Worm (Caenorhabditis elegans) whole organism, late embryonic: ENCODE data around the gene vab-1.

Experiments
- C08G9.2 ChIP-seq: sonication (generic microtip); optimal IDR thresholded peaks from 2 replicates; lab custom pipeline; 2016; ENCODE audit warnings: mild to moderate bottlenecking, missing genetic modification characterization, moderate library complexity, missing compliant biosample characterization
- F13H6.1 ChIP-seq: sonication (generic microtip); optimal IDR thresholded peaks from 2 replicates; lab custom pipeline; 2016; ENCODE audit warnings: missing genetic modification characterization, missing compliant biosample characterization
- K09A11.1 ChIP-seq: sonication (generic microtip); optimal IDR thresholded peaks from 2 replicates; lab custom pipeline; 2017; ENCODE audit warnings: antibody characterized with exemption, mild to moderate bottlenecking, missing genetic modification characterization, missing compliant biosample characterization; ENCODE audit not compliant: insufficient read depth
- T23F11.4 ChIP-seq: fragments of 200-800 bp; sonication (Bioruptor generic); optimal IDR thresholded peaks from 2 replicates; lab custom pipeline; 2018; ENCODE audit warnings: mild to moderate bottlenecking, missing genetic modification characterization, missing compliant biosample characterization
- ahr-1 ChIP-seq: sonication (generic microtip); optimal IDR thresholded peaks from 2 replicates; lab custom pipeline; 2016; ENCODE audit warnings: missing genetic modification characterization, missing compliant biosample characterization
- ceh-14 ChIP-seq: sonication (generic microtip); optimal IDR thresholded peaks from 2 replicates; lab custom pipeline; 2016; ENCODE audit warnings: missing genotype, missing genetic modification characterization, missing compliant biosample characterization
- ceh-18 ChIP-seq: sonication (generic microtip); optimal IDR thresholded peaks from 2 replicates; lab custom pipeline; 2016; ENCODE audit warnings: missing genetic modification characterization, missing compliant biosample characterization
- ceh-2 ChIP-seq: sonication (generic microtip); optimal IDR thresholded peaks from 2 replicates; lab custom pipeline; 2016; ENCODE audit warnings: missing genotype, missing genetic modification characterization, missing compliant biosample characterization
- ceh-24 ChIP-seq: sonication (generic microtip); optimal IDR thresholded peaks from 2 replicates; lab custom pipeline; 2016; ENCODE audit warnings: mild to moderate bottlenecking, missing genetic modification characterization, missing compliant biosample characterization
- ceh-34 ChIP-seq: sonication (generic microtip); optimal IDR thresholded peaks from 2 replicates; lab custom pipeline; 2016; ENCODE audit warnings: mild to moderate bottlenecking, missing genetic modification characterization, missing compliant biosample characterization
- ceh-45 ChIP-seq: fragments of 200-800 bp; sonication (Bioruptor generic); IDR thresholded peaks from 2 replicates; pipeline ENCODE4 v1.3.6; 2022; ENCODE audit warnings: missing genetic modification reagents, missing genetic modification characterization, missing compliant biosample characterization
- ceh-48 ChIP-seq: sonication (generic microtip); optimal IDR thresholded peaks from 2 replicates; lab custom pipeline; 2016; ENCODE audit warnings: missing genetic modification characterization, inconsistent platforms, missing compliant biosample characterization
- ceh-6 ChIP-seq: fragments of 200-800 bp; sonication (Bioruptor generic); optimal IDR thresholded peaks from 2 replicates; lab custom pipeline; 2018; ENCODE audit warnings: mild to moderate bottlenecking, missing genetic modification characterization, missing compliant biosample characterization
- che-1 ChIP-seq: sonication (generic microtip); optimal IDR thresholded peaks from 2 replicates; lab custom pipeline; 2016; ENCODE audit warnings: mild to moderate bottlenecking, missing genetic modification characterization, missing compliant biosample characterization
- dmd-4 ChIP-seq: sonication (generic microtip); optimal IDR thresholded peaks from 2 replicates; lab custom pipeline; 2016; ENCODE audit warnings: borderline replicate concordance, missing genetic modification characterization, missing compliant biosample characterization
- elt-2 ChIP-seq: sonication (generic microtip); optimal IDR thresholded peaks from 2 replicates; lab custom pipeline; 2016; ENCODE audit warnings: missing genetic modification reagents, missing genetic modification characterization, missing compliant biosample characterization
- ets-4 ChIP-seq: sonication (generic microtip); optimal IDR thresholded peaks from 2 replicates; lab custom pipeline; 2016; ENCODE audit warnings: missing genetic modification characterization, missing compliant biosample characterization
- fkh-10 ChIP-seq: fragments of 150-350 bp; optimal IDR thresholded peaks from 2 replicates; lab custom pipeline; 2014; ENCODE audit warnings: missing biosample characterization, missing genetic modification reagents, missing genetic modification characterization
- fkh-6 ChIP-seq: sonication (generic microtip); optimal IDR thresholded peaks from 2 replicates; lab custom pipeline; 2016; ENCODE audit warnings: missing genetic modification characterization, missing compliant biosample characterization
- gmeb-2 ChIP-seq: sonication (generic microtip); optimal IDR thresholded peaks from 2 replicates; lab custom pipeline; 2016; ENCODE audit warnings: missing genetic modification characterization, inconsistent platforms, missing compliant biosample characterization
- hlh-13 ChIP-seq: fragments of 200-800 bp; sonication (Bioruptor generic); optimal IDR thresholded peaks from 2 replicates; lab custom pipeline; 2018; ENCODE audit warnings: mild to moderate bottlenecking, missing genetic modification characterization, missing compliant biosample characterization
- hlh-30 ChIP-seq: sonication (generic microtip); optimal IDR thresholded peaks from 2 replicates; lab custom pipeline; 2017; ENCODE audit warnings: antibody characterized with exemption, missing genetic modification characterization, missing compliant biosample characterization; ENCODE audit not compliant: insufficient read depth
- hlh-6 ChIP-seq: sonication (generic microtip); optimal IDR thresholded peaks from 2 replicates; lab custom pipeline; 2016; ENCODE audit warnings: missing genotype, missing genetic modification characterization, missing compliant biosample characterization
- hlh-8 ChIP-seq: sonication (generic microtip); optimal IDR thresholded peaks from 2 replicates; lab custom pipeline; 2016; ENCODE audit warnings: missing genotype, missing genetic modification characterization, missing compliant biosample characterization
- lim-6 ChIP-seq: sonication (generic microtip); optimal IDR thresholded peaks from 2 replicates; lab custom pipeline; 2016; ENCODE audit warnings: missing genetic modification characterization, missing compliant biosample characterization
- madf-2 ChIP-seq: sonication (generic microtip); optimal IDR thresholded peaks from 2 replicates; lab custom pipeline; 2017; ENCODE audit warnings: missing genetic modification characterization, missing compliant biosample characterization
- nfya-1 ChIP-seq: sonication (generic microtip); optimal IDR thresholded peaks from 2 replicates; lab custom pipeline; 2017; ENCODE audit warnings: missing genetic modification characterization, mild to moderate bottlenecking, missing compliant biosample characterization, antibody characterized with exemption, moderate library complexity
- nhr-11 ChIP-seq: fragments of 150-350 bp; optimal IDR thresholded peaks from 2 replicates; lab custom pipeline; 2014; ENCODE audit warnings: missing biosample characterization, missing genetic modification characterization
- nhr-232 ChIP-seq: sonication (generic microtip); optimal IDR thresholded peaks from 2 replicates; lab custom pipeline; 2016; ENCODE audit warnings: missing genetic modification characterization, missing compliant biosample characterization
- npax-4 ChIP-seq: sonication (generic microtip); optimal IDR thresholded peaks from 2 replicates; lab custom pipeline; 2016; ENCODE audit warnings: missing genetic modification characterization, missing compliant biosample characterization
- pag-3 ChIP-seq: sonication (generic microtip); optimal IDR thresholded peaks from 2 replicates; lab custom pipeline; 2016; ENCODE audit warnings: missing compliant biosample characterization, missing genetic modification characterization, borderline replicate concordance
- pax-1 ChIP-seq: fragments of 150-350 bp; optimal IDR thresholded peaks from 2 replicates; lab custom pipeline; 2014; ENCODE audit warnings: missing biosample characterization, missing genetic modification characterization
- pha-2 ChIP-seq: sonication (generic microtip); optimal IDR thresholded peaks from 2 replicates; lab custom pipeline; 2017; ENCODE audit warnings: mild to moderate bottlenecking, missing genetic modification characterization, missing compliant biosample characterization
- pqm-1 ChIP-seq: sonication (generic microtip); optimal IDR thresholded peaks from 2 replicates; lab custom pipeline; 2016; ENCODE audit warnings: missing genetic modification characterization, missing compliant biosample characterization
- pros-1 ChIP-seq: fragments of 150-350 bp; optimal IDR thresholded peaks from 2 replicates; lab custom pipeline; 2014; ENCODE audit warnings: missing biosample characterization, missing genetic modification reagents, missing genetic modification characterization
- rnt-1 ChIP-seq: sonication (generic microtip); optimal IDR thresholded peaks from 2 replicates; lab custom pipeline; 2016; ENCODE audit warnings: missing genetic modification characterization, missing compliant biosample characterization
- sdc-2 ChIP-seq: sonication (generic microtip); optimal IDR thresholded peaks from 2 replicates; lab custom pipeline; 2016; ENCODE audit warnings: missing genotype, missing genetic modification characterization, missing compliant biosample characterization
- sox-2 ChIP-seq: fragments of 200-800 bp; sonication (Bioruptor generic); IDR thresholded peaks from 2 replicates; pipeline ENCODE4 v1.3.6; 2022; ENCODE audit warnings: missing genetic modification reagents, missing genetic modification characterization, missing compliant biosample characterization
- syd-9 ChIP-seq: sonication (generic microtip); optimal IDR thresholded peaks from 2 replicates; lab custom pipeline; 2016; ENCODE audit warnings: mild to moderate bottlenecking, missing genetic modification characterization, moderate library complexity, missing compliant biosample characterization
- tbx-2 ChIP-seq: sonication (generic microtip); optimal IDR thresholded peaks from 2 replicates; lab custom pipeline; 2016; ENCODE audit warnings: missing genetic modification characterization, missing compliant biosample characterization
- ttx-3 ChIP-seq: sonication (generic microtip); optimal IDR thresholded peaks from 2 replicates; lab custom pipeline; 2016; ENCODE audit warnings: missing genetic modification reagents, missing genetic modification characterization, missing compliant biosample characterization
- unc-42 ChIP-seq: sonication (generic microtip); optimal IDR thresholded peaks from 2 replicates; lab custom pipeline; 2016; ENCODE audit warnings: missing genotype, missing genetic modification characterization, missing compliant biosample characterization
- ztf-16 ChIP-seq: sonication (generic microtip); optimal IDR thresholded peaks from 2 replicates; lab custom pipeline; 2017; ENCODE audit warnings: missing genetic modification characterization, missing compliant biosample characterization

The vab-1 gene

DNA sequence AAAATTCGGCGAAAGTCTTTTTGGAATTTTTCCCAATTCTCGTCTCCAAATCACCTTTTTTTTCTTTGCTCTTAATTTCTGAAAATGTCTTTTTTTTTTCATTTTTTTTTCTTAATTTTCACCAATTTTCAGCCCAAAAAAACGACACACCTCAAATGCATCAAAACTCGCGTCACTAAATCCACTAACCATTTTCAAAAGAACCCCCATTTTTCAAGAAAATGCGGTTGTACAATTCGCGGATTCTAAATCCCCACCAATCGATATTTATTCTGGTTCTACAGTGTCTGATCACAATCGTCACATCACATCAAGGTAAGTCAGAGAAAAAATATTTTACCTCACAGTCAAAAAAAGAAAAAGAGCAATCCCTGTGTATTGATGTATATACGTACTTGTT is at the start of gene vab-1:
Gene vab-1 (plus strand): TSS at position 133 of the 400 bp plus-strand sequence.
- no peak for TF ChIP-seq pros-1 (tag; lab: Kevin White, UChicago)
- no peak for TF ChIP-seq fkh-6
- TF ChIP-seq ztf-16 (tag; lab: Kevin White, UChicago), result no peak
- TF ChIP-seq hlh-6 (tag; lab: Kevin White, UChicago), result no peak
- TF ChIP-seq pag-3, result no peak
- TF ChIP-seq T23F11.4, result no peak
- TF ChIP-seq ahr-1, result no peak
- TF ChIP-seq ceh-24 (tag; lab: Kevin White, UChicago), result no peak
- TF ChIP-seq che-1 (tag; lab: Kevin White, UChicago), result no peak
- no peak for TF ChIP-seq sox-2 (GFP tag; lab: Robert Waterston, UW)
- no peak for TF ChIP-seq ceh-2 (tag; lab: Kevin White, UChicago)
- no peak for TF ChIP-seq K09A11.1
- no peak for TF ChIP-seq ceh-6 (GFP tag; lab: Kevin White, UChicago)
- TF ChIP-seq nhr-11 (tag; lab: Kevin White, UChicago), result no peak
- no peak for TF ChIP-seq ceh-45 (GFP tag; lab: Robert Waterston, UW)
- TF ChIP-seq elt-2 (tag; lab: Kevin White, UChicago), result no peak
- no peak for TF ChIP-seq ceh-18 (tag; lab: Kevin White, UChicago)
- TF ChIP-seq sdc-2 (tag; lab: Kevin White, UChicago), result no peak
- TF ChIP-seq ceh-14, result no peak

DNA sequence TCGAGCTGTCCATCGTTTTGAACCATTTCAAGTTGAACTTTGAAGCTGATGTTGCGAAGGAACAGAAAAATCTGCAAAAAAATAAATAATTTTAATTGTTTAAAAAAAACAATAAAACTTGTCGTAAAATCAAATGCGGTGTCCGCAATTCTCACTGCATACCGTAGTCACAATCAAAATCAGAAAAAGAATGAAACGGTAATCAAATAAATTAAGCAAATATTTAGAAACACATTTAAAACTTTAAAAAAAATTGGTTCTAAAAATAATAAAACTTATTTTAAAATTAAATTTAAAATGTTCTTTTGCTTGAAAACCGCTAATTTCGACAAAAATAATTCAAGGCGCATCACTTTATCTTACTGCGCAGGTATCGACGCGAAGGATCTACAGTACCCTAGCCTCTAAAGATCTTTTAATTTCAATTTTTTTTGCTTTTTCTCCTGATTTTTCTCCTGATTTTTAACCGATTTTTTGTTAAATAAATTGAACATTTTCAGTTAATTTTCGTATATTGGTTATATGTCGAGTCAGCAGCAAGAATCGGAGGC is 48.6 kb upstream of the vab-1 start, which contains the start of the genes B0304.4 and B0304.2:
Gene B0304.4 (minus strand): TSS at position 101 of the 551 bp plus-strand sequence.
Gene B0304.2 (plus strand): TSS at position 501 of the 551 bp plus-strand sequence.
- TF ChIP-seq ceh-24 (tag; lab: Kevin White, UChicago) (no peak), nfya-1 (no peak), ttx-3 (tag; lab: Kevin White, UChicago) (no peak), syd-9 (no peak), tbx-2 (tag; lab: Kevin White, UChicago) (no peak), gmeb-2 (tag; lab: Kevin White, UChicago) (no peak)

DNA sequence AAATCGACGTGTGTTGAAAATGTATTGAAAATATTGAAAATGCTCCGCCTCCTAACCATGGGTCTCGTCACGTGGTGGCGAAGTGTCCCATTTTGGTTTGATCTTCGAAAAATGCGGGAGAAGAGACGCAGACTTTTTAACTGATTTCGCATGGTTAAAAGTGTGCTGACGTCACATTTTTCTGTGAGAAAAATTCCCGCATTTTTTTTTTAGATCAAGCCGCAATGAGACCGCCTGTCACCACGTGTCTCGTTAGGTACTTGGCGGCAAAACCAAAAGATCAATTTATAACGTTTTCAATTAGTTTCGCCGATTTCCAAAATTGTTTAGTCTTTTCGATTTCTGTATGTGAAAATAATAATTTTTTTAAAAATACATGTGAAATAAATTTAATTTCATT is 46.6 kb upstream of the vab-1 start:
- TF ChIP-seq che-1 (tag; lab: Kevin White, UChicago), result no peak
- no peak for TF ChIP-seq elt-2 (tag; lab: Kevin White, UChicago)
- no peak for TF ChIP-seq pag-3
- TF ChIP-seq pqm-1 (tag; lab: Kevin White, UChicago), result no peak
- TF ChIP-seq pax-1 (tag; lab: Kevin White, UChicago), result no peak
- no peak for TF ChIP-seq rnt-1 (tag; lab: Kevin White, UChicago)
- no peak for TF ChIP-seq ceh-24 (tag; lab: Kevin White, UChicago)
- no peak for TF ChIP-seq dmd-4 (tag; lab: Kevin White, UChicago)
- TF ChIP-seq madf-2 (tag; lab: Kevin White, UChicago), result no peak
- TF ChIP-seq npax-4 (tag; lab: Kevin White, UChicago), result no peak
- TF ChIP-seq ets-4, result no peak
- TF ChIP-seq C08G9.2 (tag; lab: Kevin White, UChicago), result no peak

DNA sequence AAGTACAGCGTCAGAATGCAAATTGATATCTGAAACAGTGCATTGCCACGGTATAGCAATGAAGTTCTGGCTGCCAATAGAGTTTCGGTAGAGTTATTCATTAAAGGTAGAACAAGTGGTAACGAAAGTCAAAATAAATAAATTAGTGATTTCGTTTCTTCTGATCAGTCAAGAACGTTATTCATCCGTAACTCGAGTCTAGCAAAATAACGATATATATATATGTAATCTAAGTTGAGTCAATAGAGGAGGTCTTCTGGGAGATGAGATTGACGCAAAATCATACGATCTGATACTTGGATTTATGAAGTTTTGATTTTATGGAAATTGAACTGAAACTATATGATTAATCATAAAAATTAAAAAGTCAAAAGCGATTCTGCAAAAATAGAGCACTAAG is 44.0 kb upstream of the vab-1 start, which contains the start of gene sra-35:
Gene sra-35 (minus strand): TSS at position 101 of the 400 bp plus-strand sequence.
- TF ChIP-seq elt-2 (tag; lab: Kevin White, UChicago) (no peak), ceh-14 (no peak), lim-6 (tag; lab: Kevin White, UChicago) (no peak), F13H6.1 (tag; lab: Kevin White, UChicago) (no peak), ceh-45 (GFP tag; lab: Robert Waterston, UW) (no peak), sox-2 (GFP tag; lab: Robert Waterston, UW) (no peak)

DNA sequence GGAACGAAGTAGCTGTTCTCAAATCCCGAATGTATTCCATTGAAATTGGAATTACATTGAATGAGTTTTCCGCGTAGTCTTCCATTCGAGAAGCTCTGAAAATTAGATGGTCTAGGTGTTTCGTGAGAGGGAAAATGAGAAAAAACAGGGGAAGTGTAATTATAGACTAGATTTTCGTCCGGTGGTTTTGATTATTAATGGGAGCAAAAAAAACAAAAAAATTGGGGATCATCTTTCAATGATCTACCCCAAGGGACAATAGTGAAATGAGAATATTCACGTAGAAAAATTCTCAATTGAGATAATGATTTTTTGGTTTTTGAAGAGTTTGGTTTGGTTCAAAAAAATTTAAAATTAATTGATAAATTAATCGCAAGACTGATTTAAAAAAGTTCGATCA is 39.9 kb upstream of the vab-1 start, which contains the start of gene sra-32:
Gene sra-32 (minus strand): TSS at position 101 of the 400 bp plus-strand sequence.
- TF ChIP-seq syd-9 (no peak), nfya-1 (no peak), nhr-11 (tag; lab: Kevin White, UChicago) (no peak), ceh-34 (tag; lab: Kevin White, UChicago) (no peak), nhr-232 (no peak), ceh-14 (no peak), ceh-24 (tag; lab: Kevin White, UChicago) (no peak), tbx-2 (tag; lab: Kevin White, UChicago) (no peak), ceh-2 (tag; lab: Kevin White, UChicago) (no peak), hlh-13 (GFP tag; lab: Kevin White, UChicago) (no peak), hlh-30 (no peak), pha-2 (no peak), hlh-8 (tag; lab: Kevin White, UChicago) (no peak), fkh-10 (GFP tag; lab: Kevin White, UChicago) (no peak), unc-42 (no peak), hlh-6 (tag; lab: Kevin White, UChicago) (no peak), ttx-3 (tag; lab: Kevin White, UChicago) (no peak), ahr-1 (no peak), ceh-48 (no peak), ets-4 (no peak)
